Worm (Caenorhabditis elegans) whole organism, midembryonic: ENCODE results near the gene ccz-1.

ENCODE experiments used
- klf-2 ChIP-seq: fragments of 200-800 bp; sonication (Bioruptor generic); conservative IDR thresholded peaks from 2 replicates; pipeline ENCODE4 v1.3.6; 2022; ENCODE audit warnings: missing genetic modification reagents, missing genetic modification characterization, missing compliant biosample characterization
- ref-1 ChIP-seq: fragments of 200-800 bp; sonication (Bioruptor generic); conservative IDR thresholded peaks from 2 replicates; pipeline ENCODE4 v1.3.6; 2022; ENCODE audit warnings: missing genetic modification reagents, missing genetic modification characterization, missing compliant biosample characterization
- ztf-23 ChIP-seq: fragments of 200-800 bp; sonication (Bioruptor generic); IDR thresholded peaks from 2 replicates; pipeline ENCODE4 v1.3.6; 2022; ENCODE audit warnings: missing genetic modification reagents, missing genetic modification characterization, missing compliant biosample characterization

ce11 chrV:13636411-13636810 lies 42.3 kb upstream of the ccz-1 start:
- no peak for TF ChIP-seq klf-2 (GFP tag; lab: Robert Waterston, UW)
- no peak for TF ChIP-seq ztf-23 (GFP tag; lab: Robert Waterston, UW)
- TF ChIP-seq ref-1 (GFP tag; lab: Robert Waterston, UW) = no peak
